Fruit fly (Drosophila melanogaster) whole organism, embryonic: ENCODE results near the gene CG13252.

Source experiments
- Bdp1 ChIP-seq: fragments of 200-800 bp; sonication (Bioruptor generic); optimal IDR thresholded peaks from 3 replicates; lab custom pipeline; 2016; ENCODE audit warnings: missing biosample characterization, missing genetic modification characterization
- CG10274 ChIP-seq: fragments of 200-800 bp; sonication (Bioruptor generic); optimal IDR thresholded peaks from 3 replicates; lab custom pipeline; 2017; ENCODE audit warnings: missing biosample characterization, mild to moderate bottlenecking, missing genetic modification characterization
- CG10654 ChIP-seq: fragments of 200-800 bp; sonication (Bioruptor generic); optimal IDR thresholded peaks from 2 replicates; lab custom pipeline; 2016; ENCODE audit warnings: missing biosample characterization, missing genetic modification characterization
- CG11398 ChIP-seq: fragments of 200-800 bp; sonication (Bioruptor generic); optimal IDR thresholded peaks from 2 replicates; lab custom pipeline; 2016; ENCODE audit warnings: missing biosample characterization, missing genetic modification characterization
- CG12236 ChIP-seq: fragments of 200-800 bp; sonication (Bioruptor generic); optimal IDR thresholded peaks from 2 replicates; lab custom pipeline; 2016; ENCODE audit warnings: missing biosample characterization, missing genetic modification characterization
- CG12942 ChIP-seq: fragments of 200-800 bp; sonication (Bioruptor generic); optimal IDR thresholded peaks from 3 replicates; lab custom pipeline; 2016; ENCODE audit warnings: missing biosample characterization, missing genetic modification characterization
- CG14050 ChIP-seq: fragments of 200-800 bp; sonication (Bioruptor generic); IDR thresholded peaks from 3 replicates; pipeline ENCODE4 v1.3.6; 2022; ENCODE audit warnings: missing biosample characterization, missing genetic modification characterization
- CG14441 ChIP-seq: fragments of 200-800 bp; sonication (Bioruptor generic); IDR thresholded peaks from 2 replicates; pipeline ENCODE4 v1.3.6; 2022; ENCODE audit warnings: missing biosample characterization, missing genetic modification characterization
- CG16815 ChIP-seq: fragments of 200-800 bp; sonication (Bioruptor generic); optimal IDR thresholded peaks from 3 replicates; lab custom pipeline; 2017; ENCODE audit warnings: missing biosample characterization, mild to moderate bottlenecking, missing genetic modification characterization
- CG17612 ChIP-seq: fragments of 200-800 bp; sonication (Bioruptor generic); IDR thresholded peaks from 2 replicates; pipeline ENCODE4 v1.3.6; 2022; ENCODE audit warnings: missing biosample characterization, missing genetic modification characterization
- CG18011 ChIP-seq: fragments of 200-800 bp; sonication (Bioruptor generic); optimal IDR thresholded peaks from 2 replicates; lab custom pipeline; 2017; ENCODE audit warnings: missing biosample characterization, missing genetic modification characterization, mild to moderate bottlenecking, moderate library complexity, missing genotype
- CG18476 ChIP-seq: fragments of 200-800 bp; sonication (Bioruptor generic); optimal IDR thresholded peaks from 2 replicates; lab custom pipeline; 2016; ENCODE audit warnings: missing biosample characterization, mild to moderate bottlenecking, missing genetic modification characterization
- CG2678 ChIP-seq: fragments of 200-800 bp; sonication (Bioruptor generic); optimal IDR thresholded peaks from 3 replicates; lab custom pipeline; 2019; ENCODE audit warnings: missing biosample characterization, mild to moderate bottlenecking, missing genetic modification characterization, moderate library complexity
- CG4424 ChIP-seq: fragments of 200-800 bp; sonication (Bioruptor generic); optimal IDR thresholded peaks from 3 replicates; lab custom pipeline; 2016; ENCODE audit warnings: missing biosample characterization, missing genetic modification characterization
- CG5245 ChIP-seq: fragments of 200-800 bp; sonication (Bioruptor generic); optimal IDR thresholded peaks from 3 replicates; lab custom pipeline; 2016; ENCODE audit warnings: missing biosample characterization, missing genetic modification characterization
- CG6654 ChIP-seq: fragments of 200-800 bp; sonication (Bioruptor generic); optimal IDR thresholded peaks from 2 replicates; lab custom pipeline; 2017; ENCODE audit warnings: missing biosample characterization, mild to moderate bottlenecking, missing genetic modification characterization
- CG6683 ChIP-seq: fragments of 200-800 bp; sonication (Bioruptor generic); optimal IDR thresholded peaks from 2 replicates; lab custom pipeline; 2017; ENCODE audit warnings: missing biosample characterization, mild to moderate bottlenecking, missing genetic modification characterization, missing genetic modification reagents
- CG6765 ChIP-seq: fragments of 200-800 bp; sonication (Bioruptor generic); optimal IDR thresholded peaks from 3 replicates; lab custom pipeline; 2017; ENCODE audit warnings: missing biosample characterization, mild to moderate bottlenecking, missing genetic modification characterization
- CG7271 ChIP-seq: fragments of 200-800 bp; sonication (Bioruptor generic); optimal IDR thresholded peaks from 2 replicates; lab custom pipeline; 2018; ENCODE audit warnings: missing biosample characterization, mild to moderate bottlenecking, missing genetic modification characterization, moderate library complexity
- CrebB ChIP-seq: fragments of 200-800 bp; sonication (Bioruptor generic); optimal IDR thresholded peaks from 3 replicates; lab custom pipeline; 2018; ENCODE audit warnings: missing biosample characterization, mild to moderate bottlenecking, missing genetic modification characterization
- E2f1 ChIP-seq: fragments of 200-800 bp; sonication (Bioruptor generic); IDR thresholded peaks from 2 replicates; pipeline ENCODE4 v1.3.6; 2022; ENCODE audit warnings: missing biosample characterization, missing genetic modification characterization
- ERR ChIP-seq: fragments of 200-800 bp; sonication (Bioruptor generic); optimal IDR thresholded peaks from 2 replicates; lab custom pipeline; 2016; ENCODE audit warnings: missing biosample characterization, missing genetic modification characterization
- NC2α ChIP-seq: fragments of 200-800 bp; sonication (Bioruptor generic); optimal IDR thresholded peaks from 2 replicates; lab custom pipeline; 2016; ENCODE audit warnings: missing biosample characterization, missing genetic modification characterization
- Nf-YA ChIP-seq: fragments of 200-800 bp; sonication (Bioruptor generic); IDR thresholded peaks from 2 replicates; pipeline ENCODE4 v1.3.6; 2022; ENCODE audit warnings: missing biosample characterization, missing genetic modification characterization
- Rx ChIP-seq: fragments of 200-800 bp; sonication (Bioruptor generic); IDR thresholded peaks from 2 replicates; pipeline ENCODE4 v1.3.6; 2022; ENCODE audit warnings: missing biosample characterization, missing genetic modification characterization
- Sin3A ChIP-seq: fragments of >200 bp; optimal IDR thresholded peaks from 2 replicates; lab custom pipeline; 2018
- Usf ChIP-seq: fragments of 200-800 bp; sonication (Bioruptor generic); optimal IDR thresholded peaks from 2 replicates; lab custom pipeline; 2017; ENCODE audit warnings: missing genotype, missing biosample characterization, missing genetic modification characterization
- Xbp1 ChIP-seq: fragments of 200-800 bp; sonication (Bioruptor generic); optimal IDR thresholded peaks from 3 replicates; lab custom pipeline; 2016; ENCODE audit warnings: missing biosample characterization, mild to moderate bottlenecking, missing genetic modification characterization
- ab ChIP-seq: fragments of 200-800 bp; sonication (Bioruptor generic); optimal IDR thresholded peaks from 2 replicates; lab custom pipeline; 2016; ENCODE audit warnings: missing biosample characterization, missing genetic modification characterization
- amos ChIP-seq: fragments of 200-800 bp; sonication (Bioruptor generic); IDR thresholded peaks from 2 replicates; pipeline ENCODE4 v1.3.6; 2022; ENCODE audit warnings: missing biosample characterization, missing genetic modification characterization; ENCODE audit not compliant: partially characterized antibody
- bcd ChIP-seq: fragments of 200-800 bp; sonication (Bioruptor generic); optimal IDR thresholded peaks from 2 replicates; lab custom pipeline; 2017; ENCODE audit warnings: missing biosample characterization, mild to moderate bottlenecking, missing genetic modification characterization
- br ChIP-seq: fragments of >200 bp; optimal IDR thresholded peaks from 2 replicates; lab custom pipeline; 2017
- croc ChIP-seq: fragments of 200-800 bp; sonication (Bioruptor generic); conservative IDR thresholded peaks from 3 replicates; pipeline ENCODE4 v1.3.6; 2022; ENCODE audit warnings: missing biosample characterization, missing genetic modification characterization
- eyg ChIP-seq: fragments of 200-800 bp; sonication (Bioruptor generic); optimal IDR thresholded peaks from 3 replicates; lab custom pipeline; 2016; ENCODE audit warnings: missing biosample characterization, missing genetic modification characterization
- gem ChIP-seq: fragments of 200-800 bp; sonication (Bioruptor generic); optimal IDR thresholded peaks from 2 replicates; lab custom pipeline; 2019; ENCODE audit warnings: missing biosample characterization, mild to moderate bottlenecking, missing genetic modification characterization, moderate library complexity
- gfzf ChIP-seq: fragments of 200-800 bp; sonication (Bioruptor generic); optimal IDR thresholded peaks from 2 replicates; lab custom pipeline; 2016; ENCODE audit warnings: missing biosample characterization, mild to moderate bottlenecking, missing genetic modification characterization, moderate library complexity
- hb ChIP-seq: fragments of 200-800 bp; sonication (Bioruptor generic); IDR thresholded peaks from 3 replicates; pipeline ENCODE4 v1.3.6; 2022; ENCODE audit warnings: missing biosample characterization, missing genetic modification characterization; ENCODE audit not compliant: partially characterized antibody
- jumu ChIP-seq: fragments of 200-800 bp; sonication (Bioruptor generic); optimal IDR thresholded peaks from 3 replicates; lab custom pipeline; 2016; ENCODE audit warnings: missing biosample characterization, missing genetic modification characterization
- ken ChIP-seq: fragments of 200-800 bp; sonication (Bioruptor generic); IDR thresholded peaks from 3 replicates; pipeline ENCODE4 v1.3.6; 2022; ENCODE audit warnings: missing biosample characterization, missing genetic modification characterization
- knrl ChIP-seq: fragments of 200-800 bp; sonication (Bioruptor generic); IDR thresholded peaks from 3 replicates; pipeline ENCODE4 v1.3.6; 2022; ENCODE audit warnings: missing biosample characterization, missing genetic modification characterization; ENCODE audit not compliant: partially characterized antibody
- lmd ChIP-seq: fragments of 200-800 bp; sonication (Bioruptor generic); IDR thresholded peaks from 2 replicates; pipeline ENCODE4 v1.3.6; 2022; ENCODE audit warnings: missing biosample characterization, missing genetic modification characterization
- mirr ChIP-seq: fragments of 200-800 bp; sonication (Bioruptor generic); optimal IDR thresholded peaks from 3 replicates; lab custom pipeline; 2018; ENCODE audit warnings: missing biosample characterization, mild to moderate bottlenecking, missing genetic modification characterization
- peb ChIP-seq: fragments of 200-800 bp; sonication (Bioruptor generic); IDR thresholded peaks from 2 replicates; pipeline ENCODE4 v1.3.6; 2022; ENCODE audit warnings: missing biosample characterization, missing genetic modification characterization
- phol ChIP-seq: fragments of 200-800 bp; sonication (Bioruptor generic); optimal IDR thresholded peaks from 3 replicates; lab custom pipeline; 2018; ENCODE audit warnings: missing biosample characterization, mild to moderate bottlenecking, missing genetic modification characterization, moderate library complexity
- repo ChIP-seq: fragments of 200-800 bp; sonication (Bioruptor generic); optimal IDR thresholded peaks from 2 replicates; lab custom pipeline; 2016; ENCODE audit warnings: missing biosample characterization, missing genetic modification characterization
- sisA ChIP-seq: fragments of 200-800 bp; sonication (Bioruptor generic); IDR thresholded peaks from 2 replicates; pipeline ENCODE4 v1.3.6; 2022; ENCODE audit warnings: missing biosample characterization, missing genetic modification characterization
- slou ChIP-seq: fragments of 200-800 bp; sonication (Bioruptor generic); optimal IDR thresholded peaks from 3 replicates; lab custom pipeline; 2016; ENCODE audit warnings: missing biosample characterization, missing genetic modification characterization
- sob ChIP-seq: fragments of 200-800 bp; sonication (Bioruptor generic); IDR thresholded peaks from 2 replicates; pipeline ENCODE4 v1.3.6; 2022; ENCODE audit warnings: missing biosample characterization, missing genetic modification characterization
- zen ChIP-seq: fragments of 200-800 bp; sonication (Bioruptor generic); optimal IDR thresholded peaks from 3 replicates; lab custom pipeline; 2018; ENCODE audit warnings: missing biosample characterization, mild to moderate bottlenecking, missing genetic modification characterization, moderate library complexity

CG13252 gene

DNA sequence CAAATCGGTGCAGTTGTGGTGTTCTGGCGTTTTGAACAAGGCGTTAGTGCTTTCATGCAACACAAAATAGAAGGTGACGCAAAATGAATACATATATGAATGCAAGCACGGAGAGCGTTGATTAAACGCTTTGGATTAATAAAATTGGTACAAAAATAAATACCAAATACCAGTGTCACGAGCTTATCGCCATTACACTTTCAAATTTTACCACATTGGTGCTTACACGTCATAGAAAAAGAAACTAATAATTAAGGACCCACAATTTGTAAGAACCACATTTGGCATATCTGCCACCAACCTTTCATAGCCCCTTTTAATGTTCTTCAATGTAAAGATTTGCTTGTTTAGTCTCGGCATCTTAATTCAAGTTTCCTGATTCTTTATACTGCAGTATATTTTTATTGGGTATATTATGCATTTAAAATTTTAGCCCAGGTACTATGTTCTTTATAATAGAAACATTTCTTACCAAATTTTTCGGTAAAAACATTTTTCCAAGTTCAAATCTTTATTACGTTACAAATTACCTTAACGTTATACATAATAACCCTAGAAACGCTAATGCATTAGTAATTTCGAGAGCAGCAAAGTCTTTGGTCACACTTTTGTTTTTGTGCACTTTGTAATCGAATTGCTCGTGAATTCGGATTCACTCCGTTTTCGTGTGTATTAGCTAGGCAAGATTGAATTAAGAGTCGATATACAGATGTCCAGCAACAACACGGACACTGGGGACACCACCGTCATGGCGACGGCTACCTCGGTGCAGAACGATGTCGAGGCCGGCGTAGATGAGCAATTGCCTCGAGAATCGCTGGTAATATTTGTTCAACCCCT lies 48.1 kb downstream of the CG13252 start, which contains the start of the genes Pex16 and Pex14 (continued):
- TF ChIP-seq NC2α (GFP tag; lab: Kevin White, UChicago) (peak; percentile 63), CG10654 (peak; percentile 37), CG2678 (peak; percentile 70), CG5245 (GFP tag; lab: Kevin White, UChicago) (peak; percentile 47), Xbp1 (GFP tag; lab: Kevin White, UChicago) (peak; percentile 88), CG4424 (GFP tag; lab: Kevin White, UChicago) (peak; percentile 71), E2f1 (peak; percentile 62; the same call in 1 of the 2 replicates), phol (peak; percentile 80), peb (GFP tag; lab: Robert Waterston, UW) (peak; percentile 24; the same call in 1 of the 2 replicates), Bdp1 (peak; percentile 31), CG10274 (GFP tag; lab: Kevin White, UChicago) (peak; percentile 38), CG18476 (GFP tag; lab: Kevin White, UChicago) (peak; percentile 51), bcd (GFP tag; lab: Kevin White, UChicago) (peak; percentile 73), CG7271 (no peak), slou (peak; percentile 48), CG17612 (GFP tag; lab: Robert Waterston, UW) (no peak), CG12942 (peak; percentile 65), ERR (no peak), Usf (GFP tag; lab: Kevin White, UChicago) (peak; percentile 46), mirr (no peak), jumu (GFP tag; lab: Kevin White, UChicago) (peak; percentile 69), ab (GFP tag; lab: Kevin White, UChicago) (peak; percentile 56), Sin3A (lab: Kevin White, UChicago) (no peak), CG18011 (GFP tag; lab: Kevin White, UChicago) (peak; percentile 50), gem (tag; lab: Kevin White, UChicago) (peak; percentile 77), hb (GFP tag; lab: Robert Waterston, UW) (no peak), Rx (GFP tag; lab: Robert Waterston, UW) (peak; percentile 41; the same call in 1 of the 2 replicates), CG14050 (GFP tag; lab: Robert Waterston, UW) (peak; percentile 45; the same call in 2 of the 3 replicates), repo (GFP tag; lab: Kevin White, UChicago) (peak; percentile 70), CrebB (no peak), CG6654 (GFP tag; lab: Kevin White, UChicago) (no peak), CG6683 (GFP tag; lab: Kevin White, UChicago) (no peak), CG14441 (GFP tag; lab: Robert Waterston, UW) (peak; percentile 76), knrl (GFP tag; lab: Robert Waterston, UW) (no peak), ken (GFP tag; lab: Robert Waterston, UW) (peak; percentile 77; the same call in 2 of the 3 replicates), Nf-YA (GFP tag; lab: Robert Waterston, UW) (no peak), br (lab: Kevin White, UChicago) (no peak), CG6765 (GFP tag; lab: Kevin White, UChicago) (no peak), CG11398 (peak; percentile 38), croc (GFP tag; lab: Robert Waterston, UW) (peak; percentile 38; the same call in 1 of the 3 replicates), zen (tag; lab: Kevin White, UChicago) (peak; percentile 49), CG16815 (peak; percentile 71), gfzf (peak; percentile 86), CG12236 (peak; percentile 35), sob (GFP tag; lab: Robert Waterston, UW) (peak; percentile 79), lmd (GFP tag; lab: Robert Waterston, UW) (peak; percentile 80), sisA (peak; percentile 78), eyg (GFP tag; lab: Kevin White, UChicago) (peak; percentile 55), amos (GFP tag; lab: Robert Waterston, UW) (no peak)
